Worm (Caenorhabditis elegans) whole organism, L4 larva: ENCODE results near the gene str-169.

Experiments
- F26F4.8 ChIP-seq: fragments of 200-800 bp; sonication (Bioruptor generic); conservative IDR thresholded peaks from 2 replicates; pipeline ENCODE4 v1.3.6; 2022; ENCODE audit warnings: missing genetic modification characterization, missing compliant biosample characterization
- F44E2.7 ChIP-seq: fragments of 200-800 bp; sonication (Bioruptor generic); IDR thresholded peaks from 2 replicates; pipeline ENCODE4 v2.1.2; 2022; ENCODE audit warnings: missing genetic modification characterization, missing compliant biosample characterization
- F49E8.2 ChIP-seq: sonication (generic microtip); optimal IDR thresholded peaks from 2 replicates; lab custom pipeline; 2016; ENCODE audit warnings: missing compliant biosample characterization, mild to moderate bottlenecking, missing genetic modification characterization, borderline replicate concordance
- R02D3.7 ChIP-seq: fragments of 150-350 bp; sonication (generic microtip); optimal IDR thresholded peaks from 3 replicates; lab custom pipeline; 2014; ENCODE audit warnings: missing biosample characterization, missing genetic modification characterization
- Y48G9A.11 ChIP-seq: fragments of 200-800 bp; sonication (Bioruptor generic); IDR thresholded peaks from 2 replicates; pipeline ENCODE4 v1.3.6; 2022; ENCODE audit warnings: missing genetic modification reagents, missing genetic modification characterization, missing compliant biosample characterization
- Y5F2A.4 ChIP-seq: fragments of 200-800 bp; sonication (Bioruptor generic); optimal IDR thresholded peaks from 2 replicates; lab custom pipeline; 2018; ENCODE audit warnings: mild to moderate bottlenecking, missing genetic modification characterization, missing compliant biosample characterization
- ZK546.5 ChIP-seq, 2 experiments: sonication (generic microtip); optimal IDR thresholded peaks; 2 replicates each; lab custom pipeline; 2017; ENCODE audit warnings: missing biosample characterization in 2 of 2, missing genetic modification characterization in 2 of 2
- aha-1 ChIP-seq: fragments of 150-350 bp; peaks from one replicate; lab custom pipeline; 2014; ENCODE audit warnings: missing biosample characterization, missing genetic modification characterization
- aly-2 ChIP-seq: sonication (generic microtip); optimal IDR thresholded peaks from 2 replicates; lab custom pipeline; 2018; ENCODE audit warnings: missing biosample characterization, missing genetic modification characterization
- ama-1 ChIP-seq: fragments of 150-350 bp; optimal IDR thresholded peaks from 2 replicates; lab custom pipeline; 2014; ENCODE audit warnings: inconsistent platforms, mixed read lengths
- ceh-32 ChIP-seq: sonication (generic microtip); optimal IDR thresholded peaks from 2 replicates; lab custom pipeline; 2016; ENCODE audit warnings: mild to moderate bottlenecking, missing genetic modification characterization, missing compliant biosample characterization; ENCODE audit not compliant: poor library complexity
- ceh-44 ChIP-seq: fragments of 200-800 bp; sonication (Bioruptor generic); IDR thresholded peaks from 2 replicates; pipeline ENCODE4 v1.3.6; 2022; ENCODE audit warnings: missing genetic modification reagents, missing genetic modification characterization, missing compliant biosample characterization
- ceh-62 ChIP-seq: sonication (generic microtip); optimal IDR thresholded peaks from 2 replicates; lab custom pipeline; 2017; ENCODE audit warnings: missing biosample characterization, missing genetic modification characterization
- ces-1 ChIP-seq: fragments of 150-350 bp; sonication (generic microtip); optimal IDR thresholded peaks from 4 replicates; lab custom pipeline; 2014; ENCODE audit warnings: missing biosample characterization, missing genetic modification reagents, missing genetic modification characterization
- daf-19 ChIP-seq: fragments of 200-800 bp; sonication (Bioruptor generic); conservative IDR thresholded peaks from 2 replicates; pipeline ENCODE4 v1.3.6; 2022; ENCODE audit warnings: missing genetic modification characterization, missing compliant biosample characterization
- dmd-6 ChIP-seq: fragments of 200-800 bp; sonication (Bioruptor generic); IDR thresholded peaks from 2 replicates; pipeline ENCODE4 v1.3.6; 2022; ENCODE audit warnings: missing genetic modification reagents, missing genetic modification characterization, missing compliant biosample characterization
- dve-1 ChIP-seq: sonication (generic microtip); optimal IDR thresholded peaks from 2 replicates; lab custom pipeline; 2017; ENCODE audit warnings: antibody characterized with exemption, mild to moderate bottlenecking, missing genetic modification characterization, missing compliant biosample characterization; ENCODE audit not compliant: insufficient read depth
- egl-27 ChIP-seq: sonication (generic microtip); optimal IDR thresholded peaks from 3 replicates; lab custom pipeline; 2017; ENCODE audit warnings: missing biosample characterization, missing genetic modification reagents, missing genetic modification characterization
- fkh-10 ChIP-seq: fragments of 150-350 bp; optimal IDR thresholded peaks from 2 replicates; lab custom pipeline; 2014; ENCODE audit warnings: missing biosample characterization, missing genetic modification reagents, missing genetic modification characterization
- fos-1 ChIP-seq: fragments of 150-350 bp; optimal IDR thresholded peaks from 2 replicates; lab custom pipeline; 2014; ENCODE audit warnings: missing biosample characterization, missing genetic modification characterization
- gei-8 ChIP-seq: fragments of 200-800 bp; sonication (Bioruptor generic); optimal IDR thresholded peaks from 2 replicates; lab custom pipeline; 2018; ENCODE audit warnings: mild to moderate bottlenecking, missing genetic modification characterization, missing compliant biosample characterization
- hlh-11 ChIP-seq: fragments of 200-800 bp; sonication (Bioruptor generic); optimal IDR thresholded peaks from 2 replicates; lab custom pipeline; 2018; ENCODE audit warnings: mild to moderate bottlenecking, missing genetic modification characterization, missing compliant biosample characterization
- hlh-30 ChIP-seq: sonication (generic microtip); optimal IDR thresholded peaks from 2 replicates; lab custom pipeline; 2017; ENCODE audit warnings: antibody characterized with exemption, mild to moderate bottlenecking, missing genetic modification characterization, missing compliant biosample characterization; ENCODE audit not compliant: insufficient read depth
- lin-29 ChIP-seq: fragments of 200-800 bp; sonication (Bioruptor generic); IDR thresholded peaks from 2 replicates; pipeline ENCODE4 v1.3.6; 2022; ENCODE audit warnings: missing genetic modification reagents, missing genetic modification characterization, missing compliant biosample characterization
- lin-39 ChIP-seq: fragments of 150-350 bp; optimal IDR thresholded peaks from 2 replicates; lab custom pipeline; 2014; ENCODE audit warnings: missing biosample characterization, missing genetic modification reagents, missing genetic modification characterization
- madf-5 ChIP-seq, 2 experiments: fragments of 200-800 bp; sonication (Bioruptor generic); IDR thresholded peaks; 2 replicates each; pipeline ENCODE4 v1.3.6; 2022; ENCODE audit warnings: missing compliant biosample characterization in 2 of 2, missing genetic modification characterization in 2 of 2
- madf-9 ChIP-seq: fragments of 200-800 bp; sonication (Bioruptor generic); conservative IDR thresholded peaks from 2 replicates; pipeline ENCODE4 v1.3.6; 2022; ENCODE audit warnings: missing genetic modification reagents, missing genetic modification characterization, missing compliant biosample characterization
- mdl-1 ChIP-seq, 2 experiments: fragments of 150-350 bp in 1 of 2; sonication (generic microtip) in 1 of 2; optimal IDR thresholded peaks; 2 replicates each; lab custom pipeline; 2014 to 2017; ENCODE audit warnings: missing biosample characterization in 2 of 2, missing genetic modification characterization in 2 of 2
- mdt-29 ChIP-seq: fragments of 200-800 bp; sonication (Bioruptor generic); IDR thresholded peaks from 2 replicates; pipeline ENCODE4 v1.3.6; 2022; ENCODE audit warnings: missing genetic modification reagents, missing genetic modification characterization, missing compliant biosample characterization
- nhr-25 ChIP-seq: sonication (generic microtip); optimal IDR thresholded peaks from 2 replicates; lab custom pipeline; 2017; ENCODE audit warnings: missing genetic modification characterization, mild to moderate bottlenecking, missing compliant biosample characterization, antibody characterized with exemption, moderate library complexity, borderline replicate concordance; ENCODE audit not compliant: insufficient read depth
- nhr-76 ChIP-seq: fragments of 150-350 bp; optimal IDR thresholded peaks from 2 replicates; lab custom pipeline; 2014; ENCODE audit warnings: missing biosample characterization, missing genetic modification characterization
- nhr-77 ChIP-seq: fragments of 150-350 bp; optimal IDR thresholded peaks from 2 replicates; lab custom pipeline; 2014; ENCODE audit warnings: missing biosample characterization, missing genetic modification characterization
- pha-4 ChIP-seq, 2 experiments: fragments of 150-350 bp in 1 of 2; fragments of 200-800 bp in 1 of 2; sonication (Bioruptor generic) in 1 of 2; IDR thresholded peaks in 1 of 2; optimal IDR thresholded peaks in 1 of 2; 2 replicates each; pipeline versions ENCODE4 v1.3.6 to Lab custom; 2014 to 2022; ENCODE audit warnings: missing genetic modification characterization in 2 of 2, missing genetic modification reagents in 2 of 2, missing biosample characterization in 1 of 2, missing compliant biosample characterization in 1 of 2
- php-3 ChIP-seq: fragments of 200-800 bp; sonication (Bioruptor generic); IDR thresholded peaks from 2 replicates; pipeline ENCODE4 v1.3.6; 2022; ENCODE audit warnings: missing genetic modification reagents, missing genetic modification characterization, missing compliant biosample characterization
- pqm-1 ChIP-seq: sonication (generic microtip); optimal IDR thresholded peaks from 2 replicates; lab custom pipeline; 2017; ENCODE audit warnings: missing biosample characterization, missing genetic modification characterization
- saeg-2 ChIP-seq: fragments of 200-800 bp; sonication (Bioruptor generic); IDR thresholded peaks from 2 replicates; pipeline ENCODE4 v1.3.6; 2022; ENCODE audit warnings: missing genetic modification reagents, missing genetic modification characterization, missing compliant biosample characterization
- sdz-12 ChIP-seq: fragments of 200-800 bp; sonication (Bioruptor generic); optimal IDR thresholded peaks from 2 replicates; lab custom pipeline; 2018; ENCODE audit warnings: mild to moderate bottlenecking, missing genetic modification characterization, missing compliant biosample characterization
- set-16 ChIP-seq: fragments of 200-800 bp; sonication (Bioruptor generic); IDR thresholded peaks from 2 replicates; pipeline ENCODE4 v1.3.6; 2022; ENCODE audit warnings: missing genetic modification reagents, missing genetic modification characterization, missing compliant biosample characterization
- snpc-1.2 ChIP-seq: fragments of 200-800 bp; sonication (Bioruptor generic); IDR thresholded peaks from 2 replicates; pipeline ENCODE4 v1.3.6; 2022; ENCODE audit warnings: missing genetic modification reagents, missing genetic modification characterization, missing compliant biosample characterization
- spr-1 ChIP-seq: sonication (generic microtip); optimal IDR thresholded peaks from 2 replicates; lab custom pipeline; 2016; ENCODE audit warnings: mild to moderate bottlenecking, missing genetic modification characterization, missing compliant biosample characterization
- tag-97 ChIP-seq: fragments of 200-800 bp; sonication (Bioruptor generic); IDR thresholded peaks from 2 replicates; pipeline ENCODE4 v1.3.6; 2022; ENCODE audit warnings: missing genetic modification characterization, missing compliant biosample characterization
- tra-1 ChIP-seq: fragments of 200-800 bp; sonication (Bioruptor generic); IDR thresholded peaks from 2 replicates; pipeline ENCODE4 v1.3.6; 2022; ENCODE audit warnings: missing genetic modification reagents, missing genetic modification characterization, missing compliant biosample characterization
- unc-39 ChIP-seq: sonication (generic microtip); optimal IDR thresholded peaks from 2 replicates; lab custom pipeline; 2017; ENCODE audit warnings: missing biosample characterization, missing genetic modification characterization
- zfp-3 ChIP-seq: fragments of 200-800 bp; sonication (Bioruptor generic); conservative IDR thresholded peaks from 2 replicates; pipeline ENCODE4 v1.3.6; 2022; ENCODE audit warnings: missing genetic modification reagents, missing genetic modification characterization, missing compliant biosample characterization
- zip-2 ChIP-seq: fragments of 150-350 bp; optimal IDR thresholded peaks from 2 replicates; lab custom pipeline; 2014; ENCODE audit warnings: missing biosample characterization, missing genetic modification characterization

str-169 gene

ce11 chrIV:4930754-4931322 lies 15.0 kb upstream of the str-169 start (continued):
- peak; percentile 74; the same call in 1 of the 2 replicates for TF ChIP-seq Y48G9A.11 (GFP tag; lab: Robert Waterston, UW)
- no peak for TF ChIP-seq sdz-12 (GFP tag; lab: Kevin White, UChicago)
- TF ChIP-seq tag-97 (GFP tag; lab: Robert Waterston, UW) = no peak
- no peak; the same call in 1 of the 2 replicates for TF ChIP-seq php-3 (GFP tag; lab: Robert Waterston, UW)
- no peak for TF ChIP-seq madf-9 (GFP tag; lab: Robert Waterston, UW)
- TF ChIP-seq F49E8.2 (tag; lab: Kevin White, UChicago) = peak; percentile 79
- no peak for TF ChIP-seq Y5F2A.4 (GFP tag; lab: Kevin White, UChicago)
- no peak for TF ChIP-seq lin-39 (tag; lab: Kevin White, UChicago)
- no peak for TF ChIP-seq pqm-1 (tag; lab: Kevin White, UChicago)
- no peak for TF ChIP-seq nhr-25 (tag; lab: Kevin White, UChicago)
- no peak for TF ChIP-seq ceh-62
- TF ChIP-seq daf-19 (GFP tag; lab: Robert Waterston, UW) = 0 out of 2 replicates have a peak, but pooled peaks have one; percentile 29
- no peak for TF ChIP-seq F44E2.7 (GFP tag; lab: Robert Waterston, UW)
- TF ChIP-seq hlh-11 (tag; lab: Kevin White, UChicago) = no peak
- TF ChIP-seq ceh-32 = no peak
- no peak; the same call in 1 of the 2 replicates for TF ChIP-seq saeg-2 (GFP tag; lab: Robert Waterston, UW)
- no peak for TF ChIP-seq ama-1
- no peak for TF ChIP-seq unc-39 (tag; lab: Kevin White, UChicago)
- TF ChIP-seq nhr-76 (tag; lab: Kevin White, UChicago) = no peak
- TF ChIP-seq ces-1 (GFP tag; lab: Kevin White, UChicago) = no peak
- peak; percentile 77 for TF ChIP-seq mdt-29 (GFP tag; lab: Robert Waterston, UW)
- TF ChIP-seq aha-1 = peak; percentile 61
- TF ChIP-seq F26F4.8 (GFP tag; lab: Robert Waterston, UW) = peak; percentile 89
- TF ChIP-seq hlh-30 (tag; lab: Kevin White, UChicago) = peak; percentile 25
- peak; percentile 42 for TF ChIP-seq dve-1
- TF ChIP-seq R02D3.7 (tag; lab: Kevin White, UChicago) = no peak
- TF ChIP-seq set-16 (GFP tag; lab: Robert Waterston, UW) = no peak
- TF ChIP-seq tra-1 (GFP tag; lab: Robert Waterston, UW) = no peak; the same call in 1 of the 2 replicates
- TF ChIP-seq zip-2 (tag; lab: Kevin White, UChicago) = no peak
- peak; percentile 51; the same call in 1 of the 2 replicates for TF ChIP-seq pha-4 (GFP tag; IDR thresholded peaks at IDR 0.05; lab: Robert Waterston, UW)
- no peak for TF ChIP-seq pha-4 (tag; optimal IDR thresholded peaks at IDR 0.05; lab: Kevin White, UChicago)
- no peak for TF ChIP-seq nhr-77 (tag; lab: Kevin White, UChicago)
- no peak; the same call in 1 of the 2 replicates for TF ChIP-seq dmd-6
- TF ChIP-seq egl-27 (tag; lab: Kevin White, UChicago) = no peak
- no peak for TF ChIP-seq zfp-3 (GFP tag; lab: Robert Waterston, UW)
- no peak for TF ChIP-seq lin-29
- peak; percentile 37 to 50; a peak in 1 of 4 replicates for TF ChIP-seq madf-5 (GFP tag; IDR thresholded peaks at IDR 0.05; lab: Robert Waterston, UW)
- TF ChIP-seq mdl-1 (tag; optimal IDR thresholded peaks at IDR 0.05; lab: Kevin White, UChicago) = no peak
- peak; percentile 98 for TF ChIP-seq snpc-1.2 (GFP tag; lab: Robert Waterston, UW)
- no peak for TF ChIP-seq aly-2 (tag; lab: Kevin White, UChicago)
- TF ChIP-seq ZK546.5 (tag; optimal IDR thresholded peaks at IDR 0.05; lab: Kevin White, UChicago) = no peak
- TF ChIP-seq spr-1 (tag; lab: Kevin White, UChicago) = peak; percentile 57
- TF ChIP-seq ceh-44 (GFP tag; lab: Robert Waterston, UW) = peak; percentile 9; the same call in 1 of the 2 replicates
- no peak for TF ChIP-seq fkh-10
- no peak for TF ChIP-seq gei-8 (GFP tag; lab: Kevin White, UChicago)
- no peak for TF ChIP-seq fos-1 (tag; lab: Kevin White, UChicago)
